Fruit fly (Drosophila melanogaster) whole organism, embryonic: ENCODE measurements around the gene CG16719.

Source experiments
- ATbp ChIP-seq: fragments of 200-800 bp; sonication (Bioruptor generic); optimal IDR thresholded peaks from 2 replicates; lab custom pipeline; 2017; ENCODE audit warnings: missing biosample characterization, mild to moderate bottlenecking, missing genetic modification characterization, missing genetic modification reagents
- B-H2 ChIP-seq: fragments of 200-800 bp; sonication (Bioruptor generic); optimal IDR thresholded peaks from 2 replicates; lab custom pipeline; 2018; ENCODE audit warnings: missing biosample characterization, mild to moderate bottlenecking, missing genetic modification characterization
- Bgb ChIP-seq: fragments of 200-800 bp; sonication (Bioruptor generic); IDR thresholded peaks from 2 replicates; pipeline ENCODE4 v1.3.6; 2022; ENCODE audit warnings: missing biosample characterization, missing genetic modification characterization; ENCODE audit not compliant: partially characterized antibody
- BtbVII ChIP-seq: fragments of 200-800 bp; sonication (Bioruptor generic); optimal IDR thresholded peaks from 3 replicates; lab custom pipeline; 2017; ENCODE audit warnings: missing biosample characterization, mild to moderate bottlenecking, missing genetic modification characterization
- CG10462 ChIP-seq: fragments of 200-800 bp; sonication (Bioruptor generic); optimal IDR thresholded peaks from 2 replicates; lab custom pipeline; 2016; ENCODE audit warnings: missing biosample characterization, missing genetic modification characterization
- CG11696 ChIP-seq: fragments of 200-800 bp; sonication (Bioruptor generic); IDR thresholded peaks from 2 replicates; pipeline ENCODE4 v1.3.6; 2022; ENCODE audit warnings: missing biosample characterization, missing genetic modification characterization
- CG12299 ChIP-seq: fragments of 200-800 bp; sonication (Bioruptor generic); optimal IDR thresholded peaks from 2 replicates; lab custom pipeline; 2018; ENCODE audit warnings: missing biosample characterization, mild to moderate bottlenecking, missing genetic modification characterization
- CG13424 ChIP-seq: fragments of 200-800 bp; sonication (Bioruptor generic); optimal IDR thresholded peaks from 2 replicates; lab custom pipeline; 2019; ENCODE audit warnings: missing biosample characterization, mild to moderate bottlenecking, missing genetic modification characterization, moderate library complexity
- CG17612 ChIP-seq: fragments of 200-800 bp; sonication (Bioruptor generic); IDR thresholded peaks from 2 replicates; pipeline ENCODE4 v1.3.6; 2022; ENCODE audit warnings: missing biosample characterization, missing genetic modification characterization
- CG17802 ChIP-seq: fragments of 200-800 bp; sonication (Bioruptor generic); optimal IDR thresholded peaks from 2 replicates; lab custom pipeline; 2018; ENCODE audit warnings: missing biosample characterization, mild to moderate bottlenecking, missing genetic modification characterization, moderate library complexity
- CG17912 ChIP-seq: fragments of 200-800 bp; sonication (Bioruptor generic); optimal IDR thresholded peaks from 2 replicates; lab custom pipeline; 2018; ENCODE audit warnings: missing biosample characterization, mild to moderate bottlenecking, missing genetic modification characterization
- CG1792 ChIP-seq: fragments of 200-800 bp; sonication (Bioruptor generic); optimal IDR thresholded peaks from 2 replicates; lab custom pipeline; 2016; ENCODE audit warnings: missing biosample characterization, missing genetic modification characterization
- CG30431 ChIP-seq: fragments of 200-800 bp; sonication (Bioruptor generic); optimal IDR thresholded peaks from 2 replicates; lab custom pipeline; 2017; ENCODE audit warnings: missing biosample characterization, missing genetic modification characterization
- CG31388 ChIP-seq: fragments of 200-800 bp; sonication (Bioruptor generic); optimal IDR thresholded peaks from 2 replicates; lab custom pipeline; 2016; ENCODE audit warnings: missing biosample characterization, missing genetic modification characterization
- CG32767 ChIP-seq: fragments of 200-800 bp; sonication (Bioruptor generic); IDR thresholded peaks from 2 replicates; pipeline ENCODE4 v1.3.6; 2022; ENCODE audit warnings: missing biosample characterization, missing genetic modification characterization
- CG3281 ChIP-seq: fragments of 200-800 bp; sonication (Bioruptor generic); optimal IDR thresholded peaks from 3 replicates; lab custom pipeline; 2017; ENCODE audit warnings: missing biosample characterization, mild to moderate bottlenecking, missing genetic modification characterization
- CG5953 ChIP-seq: fragments of 200-800 bp; sonication (Bioruptor generic); IDR thresholded peaks from 2 replicates; pipeline ENCODE4 v1.3.6; 2022; ENCODE audit warnings: missing biosample characterization, missing genetic modification characterization
- CG6254 ChIP-seq: fragments of 200-800 bp; sonication (Bioruptor generic); optimal IDR thresholded peaks from 3 replicates; lab custom pipeline; 2017; ENCODE audit warnings: mild to moderate bottlenecking, missing biosample characterization, missing genetic modification reagents, missing genetic modification characterization
- Dbx ChIP-seq: fragments of 200-800 bp; sonication (Bioruptor generic); IDR thresholded peaks from 3 replicates; pipeline ENCODE4 v1.3.6; 2022; ENCODE audit warnings: missing biosample characterization, missing genetic modification characterization
- E2f1 ChIP-seq: fragments of 200-800 bp; sonication (Bioruptor generic); IDR thresholded peaks from 2 replicates; pipeline ENCODE4 v1.3.6; 2022; ENCODE audit warnings: missing biosample characterization, missing genetic modification characterization
- HLH54F ChIP-seq: fragments of 200-800 bp; sonication (Bioruptor generic); optimal IDR thresholded peaks from 3 replicates; lab custom pipeline; 2016; ENCODE audit warnings: missing biosample characterization, missing genetic modification characterization
- Hey ChIP-seq: fragments of 200-800 bp; sonication (Bioruptor generic); optimal IDR thresholded peaks from 3 replicates; lab custom pipeline; 2018; ENCODE audit warnings: missing biosample characterization, mild to moderate bottlenecking, missing genetic modification characterization
- Mad ChIP-seq: fragments of 200-800 bp; sonication (Bioruptor generic); optimal IDR thresholded peaks from 2 replicates; lab custom pipeline; 2016; ENCODE audit warnings: missing biosample characterization, missing genetic modification characterization
- NfI ChIP-seq: fragments of 200-800 bp; sonication (Bioruptor generic); optimal IDR thresholded peaks from 3 replicates; lab custom pipeline; 2018; ENCODE audit warnings: missing biosample characterization, mild to moderate bottlenecking, missing genetic modification characterization, moderate library complexity
- PHDP ChIP-seq: fragments of 200-800 bp; sonication (Bioruptor generic); optimal IDR thresholded peaks from 3 replicates; lab custom pipeline; 2018; ENCODE audit warnings: missing biosample characterization, mild to moderate bottlenecking, missing genetic modification characterization, moderate library complexity
- Sry-β ChIP-seq: fragments of 200-800 bp; sonication (Bioruptor generic); optimal IDR thresholded peaks from 2 replicates; lab custom pipeline; 2018; ENCODE audit warnings: missing biosample characterization, mild to moderate bottlenecking, missing genetic modification characterization, moderate library complexity
- Xrp1 ChIP-seq: fragments of 200-800 bp; sonication (Bioruptor generic); IDR thresholded peaks from 2 replicates; pipeline ENCODE4 v1.3.6; 2022; ENCODE audit warnings: missing biosample characterization, missing genetic modification characterization
- ac ChIP-seq: fragments of 200-800 bp; sonication (Bioruptor generic); optimal IDR thresholded peaks from 3 replicates; lab custom pipeline; 2017; ENCODE audit warnings: missing biosample characterization, mild to moderate bottlenecking, missing genetic modification characterization
- amos ChIP-seq: fragments of 200-800 bp; sonication (Bioruptor generic); IDR thresholded peaks from 2 replicates; pipeline ENCODE4 v1.3.6; 2022; ENCODE audit warnings: missing biosample characterization, missing genetic modification characterization; ENCODE audit not compliant: partially characterized antibody
- bab2 ChIP-seq: fragments of 200-800 bp; sonication (Bioruptor generic); optimal IDR thresholded peaks from 2 replicates; lab custom pipeline; 2016; ENCODE audit warnings: missing biosample characterization, missing genetic modification characterization
- danr ChIP-seq: fragments of 200-800 bp; sonication (Bioruptor generic); IDR thresholded peaks from 2 replicates; pipeline ENCODE4 v1.3.6; 2022; ENCODE audit warnings: missing biosample characterization, missing genetic modification characterization
- disco-r ChIP-seq: fragments of 200-800 bp; sonication (Bioruptor generic); optimal IDR thresholded peaks from 2 replicates; lab custom pipeline; 2016; ENCODE audit warnings: missing biosample characterization, missing genetic modification characterization
- dmrt11E ChIP-seq: fragments of 200-800 bp; sonication (Bioruptor generic); optimal IDR thresholded peaks from 3 replicates; lab custom pipeline; 2018; ENCODE audit warnings: missing biosample characterization, mild to moderate bottlenecking, missing genetic modification characterization, moderate library complexity
- eve ChIP-seq, 2 experiments: fragments of >200 bp; optimal IDR thresholded peaks; 2 replicates each; lab custom pipeline; 2017; ENCODE audit warnings: missing biosample characterization in 2 of 2, missing genetic modification characterization in 2 of 2
- eyg ChIP-seq: fragments of 200-800 bp; sonication (Bioruptor generic); optimal IDR thresholded peaks from 3 replicates; lab custom pipeline; 2016; ENCODE audit warnings: missing biosample characterization, missing genetic modification characterization
- hb ChIP-seq: fragments of 200-800 bp; sonication (Bioruptor generic); IDR thresholded peaks from 3 replicates; pipeline ENCODE4 v1.3.6; 2022; ENCODE audit warnings: missing biosample characterization, missing genetic modification characterization; ENCODE audit not compliant: partially characterized antibody
- insv ChIP-seq, 2 experiments: fragments of 200-800 bp; sonication (Bioruptor generic); optimal IDR thresholded peaks; 3 replicates each; lab custom pipeline; 2016 to 2018; ENCODE audit warnings: missing biosample characterization in 2 of 2, missing genetic modification characterization in 2 of 2
- jigr1 ChIP-seq: fragments of 200-800 bp; sonication (Bioruptor generic); IDR thresholded peaks from 3 replicates; pipeline ENCODE4 v1.3.6; 2022; ENCODE audit warnings: missing biosample characterization, missing genetic modification characterization
- klu ChIP-seq: fragments of 200-800 bp; sonication (Bioruptor generic); IDR thresholded peaks from 2 replicates; pipeline ENCODE4 v1.3.6; 2022; ENCODE audit warnings: missing biosample characterization, missing genetic modification characterization
- lab ChIP-seq: fragments of 200-800 bp; sonication (Bioruptor generic); optimal IDR thresholded peaks from 3 replicates; lab custom pipeline; 2017; ENCODE audit warnings: missing biosample characterization, missing genetic modification characterization, mild to moderate bottlenecking, moderate library complexity, missing genetic modification reagents
- org-1 ChIP-seq: fragments of 200-800 bp; sonication (Bioruptor generic); optimal IDR thresholded peaks from 2 replicates; lab custom pipeline; 2017; ENCODE audit warnings: missing biosample characterization, missing genetic modification characterization
- pan ChIP-seq, 4 experiments: fragments of >200 bp in 3 of 4; fragments of 200-800 bp in 1 of 4; sonication (Bioruptor generic) in 1 of 4; optimal IDR thresholded peaks in 3 of 4; IDR thresholded peaks in 1 of 4; 2 replicates each; pipeline versions ENCODE4 v1.3.6 to Lab custom; 2017 to 2022; ENCODE audit warnings: missing biosample characterization in 2 of 4, missing genetic modification characterization in 2 of 4, mixed read lengths in 1 of 4
- pnt ChIP-seq: fragments of 200-800 bp; sonication (Bioruptor generic); optimal IDR thresholded peaks from 3 replicates; lab custom pipeline; 2016; ENCODE audit warnings: missing biosample characterization, missing genetic modification characterization
- psq ChIP-seq: fragments of 200-800 bp; sonication (Bioruptor generic); optimal IDR thresholded peaks from 2 replicates; lab custom pipeline; 2017; ENCODE audit warnings: missing biosample characterization, missing genetic modification characterization
- ro ChIP-seq: fragments of 200-800 bp; sonication (Bioruptor generic); IDR thresholded peaks from 2 replicates; pipeline ENCODE4 v1.3.6; 2022; ENCODE audit warnings: missing biosample characterization, missing genetic modification characterization
- sc ChIP-seq, 3 experiments: fragments of >200 bp in 2 of 3; fragments of 200-800 bp in 1 of 3; sonication (Bioruptor generic) in 1 of 3; optimal IDR thresholded peaks; 2 replicates in 2 of 3; 3 replicates in 1 of 3; lab custom pipeline; 2017; ENCODE audit warnings: mild to moderate bottlenecking in 1 of 3, missing biosample characterization in 1 of 3, missing genetic modification characterization in 1 of 3, missing genetic modification reagents in 1 of 3
- ssp ChIP-seq: fragments of 200-800 bp; sonication (Bioruptor generic); IDR thresholded peaks from 2 replicates; pipeline ENCODE4 v1.3.6; 2022; ENCODE audit warnings: missing biosample characterization, missing genetic modification characterization
- vfl ChIP-seq: fragments of 200-800 bp; sonication (Bioruptor generic); optimal IDR thresholded peaks from 2 replicates; lab custom pipeline; 2016; ENCODE audit warnings: missing biosample characterization, missing genetic modification characterization

The CG16719 gene

dm6 chr3L:9713828-9714536, 29.0 kb downstream of the CG16719 start, which contains the start of gene vsg (continued):
- peak; percentile 49; the same call in 1 of the 2 replicates for TF ChIP-seq CG17612 (GFP tag; lab: Robert Waterston, UW)
- TF ChIP-seq lab (GFP tag; lab: Kevin White, UChicago): peak; percentile 76
- peak; percentile 92 for TF ChIP-seq Bgb (GFP tag; lab: Robert Waterston, UW)
- peak; percentile 52; the same call in 1 of the 2 replicates for TF ChIP-seq E2f1 (GFP tag; lab: Robert Waterston, UW)
- TF ChIP-seq bab2 (GFP tag; lab: Kevin White, UChicago): peak; percentile 35
- peak; percentile 77 for TF ChIP-seq CG3281 (GFP tag; lab: Kevin White, UChicago)
- no peak for TF ChIP-seq disco-r (GFP tag; lab: Kevin White, UChicago)
- no peak for TF ChIP-seq CG17802 (tag; lab: Kevin White, UChicago)
- peak in 1 of 2 experiments; percentile 61 for TF ChIP-seq insv (GFP tag; optimal IDR thresholded peaks at IDR 0.05; lab: Kevin White, UChicago)
- TF ChIP-seq sc (optimal IDR thresholded peaks at IDR 0.05; lab: Kevin White, UChicago): no peak
- peak; percentile 70 for TF ChIP-seq sc (GFP tag; optimal IDR thresholded peaks at IDR 0.05; lab: Kevin White, UChicago)
- peak; percentile 5 for TF ChIP-seq CG31388
- TF ChIP-seq NfI: peak; percentile 71
- TF ChIP-seq CG10462 (GFP tag; lab: Kevin White, UChicago): peak; percentile 63
- TF ChIP-seq ro: 0 out of 2 replicates have a peak, but pooled peaks have one; percentile 57
- peak; percentile 83 for TF ChIP-seq dmrt11E (tag; lab: Kevin White, UChicago)
- TF ChIP-seq B-H2 (GFP tag; lab: Kevin White, UChicago): peak; percentile 73
- TF ChIP-seq Mad: peak; percentile 8
- TF ChIP-seq CG30431 (GFP tag; lab: Kevin White, UChicago): peak; percentile 62
- peak; percentile 80 for TF ChIP-seq hb
- peak; percentile 29 for TF ChIP-seq CG12299 (tag; lab: Kevin White, UChicago)
- TF ChIP-seq CG13424 (tag; lab: Kevin White, UChicago): peak; percentile 92
- TF ChIP-seq klu: peak; percentile 70
- peak; percentile 57 for TF ChIP-seq CG32767 (GFP tag; lab: Robert Waterston, UW)
- peak; percentile 34 for TF ChIP-seq CG1792 (GFP tag; lab: Kevin White, UChicago)
- peak; percentile 23 for TF ChIP-seq CG17912 (GFP tag; lab: Kevin White, UChicago)
- peak; percentile 37 for TF ChIP-seq psq (GFP tag; lab: Kevin White, UChicago)
- peak; percentile 4 for TF ChIP-seq CG6254
- peak; percentile 34; the same call in 1 of the 2 replicates for TF ChIP-seq CG5953 (GFP tag; lab: Robert Waterston, UW)
- TF ChIP-seq Dbx: peak; percentile 71; the same call in 2 of the 3 replicates
- TF ChIP-seq amos (GFP tag; lab: Robert Waterston, UW): peak; percentile 97
- TF ChIP-seq BtbVII (GFP tag; lab: Kevin White, UChicago): peak; percentile 45
- peak; percentile 85 for TF ChIP-seq ssp (GFP tag; lab: Robert Waterston, UW)
- TF ChIP-seq Hey (tag; lab: Kevin White, UChicago): peak; percentile 49
- peak; percentile 62 for TF ChIP-seq vfl
- no peak for TF ChIP-seq ac (GFP tag; lab: Kevin White, UChicago)
- peak; percentile 56; the same call in 1 of the 3 replicates for TF ChIP-seq jigr1 (GFP tag; lab: Robert Waterston, UW)
- no peak for TF ChIP-seq eve (GFP tag; optimal IDR thresholded peaks at IDR 0.05; lab: Kevin White, UChicago)
- peak; percentile 42 for TF ChIP-seq HLH54F
- no peak for TF ChIP-seq pan (optimal IDR thresholded peaks at IDR 0.05; lab: Kevin White, UChicago)
- peak in 1 of 2 experiments; percentile 57 for TF ChIP-seq pan (GFP tag; optimal IDR thresholded peaks at IDR 0.05 in 1 of 2, IDR thresholded peaks at IDR 0.05 in 1 of 2)
- TF ChIP-seq ATbp (GFP tag; lab: Kevin White, UChicago): peak; percentile 36
- TF ChIP-seq Xrp1 (GFP tag; lab: Robert Waterston, UW): peak; percentile 59
- peak; percentile 28 for TF ChIP-seq pnt (GFP tag; lab: Kevin White, UChicago)
- TF ChIP-seq danr (GFP tag; lab: Robert Waterston, UW): no peak
- 0 out of 2 replicates have a peak, but pooled peaks have one; percentile 22 for TF ChIP-seq CG11696 (GFP tag; lab: Robert Waterston, UW)
- TF ChIP-seq eyg (GFP tag; lab: Kevin White, UChicago): no peak
- TF ChIP-seq org-1: peak; percentile 39
- peak; percentile 62 for TF ChIP-seq Sry-β (GFP tag; lab: Kevin White, UChicago)
- TF ChIP-seq PHDP (tag; lab: Kevin White, UChicago): peak; percentile 78
